Worm (Caenorhabditis elegans): Measurements from ENCODE around the gene let-268.

ce11 chrII:10035425-10035824, 4.4 kb downstream of the let-268 start:
- TF ChIP-seq mab-5 (tag; optimal IDR thresholded peaks at IDR 0.05) (no peak), ztf-11 (tag; optimal IDR thresholded peaks at IDR 0.05) (no peak), nhr-12 (tag; optimal IDR thresholded peaks at IDR 0.05) (no peak), blmp-1 (tag; optimal IDR thresholded peaks at IDR 0.05; ENCODE audit: insufficient read depth) (no peak), ama-1 (optimal IDR thresholded peaks at IDR 0.05) (no peak), unc-62 (GFP tag; optimal IDR thresholded peaks at IDR 0.05) (no peak), fos-1 (tag; optimal IDR thresholded peaks at IDR 0.05) (no peak), aly-2 (tag; optimal IDR thresholded peaks at IDR 0.05) (no peak), nhr-21 (tag; optimal IDR thresholded peaks at IDR 0.05) (no peak)
